Worm (Caenorhabditis elegans) whole organism, early embryonic: Measurements from ENCODE around the gene T10B9.9.

Source experiments
- B0310.2 ChIP-seq: sonication (generic microtip); optimal IDR thresholded peaks from 2 replicates; lab custom pipeline; 2016; ENCODE audit warnings: mild to moderate bottlenecking, missing genetic modification characterization, missing compliant biosample characterization
- F13C5.2 ChIP-seq: sonication (generic microtip); optimal IDR thresholded peaks from 2 replicates; lab custom pipeline; 2017; ENCODE audit warnings: mild to moderate bottlenecking, missing genetic modification characterization, inconsistent platforms, missing compliant biosample characterization
- ama-1 ChIP-seq: fragments of 150-350 bp; optimal IDR thresholded peaks from 2 replicates; lab custom pipeline; 2014
- ceh-13 ChIP-seq: fragments of 200-800 bp; sonication (Bioruptor generic); optimal IDR thresholded peaks from 2 replicates; lab custom pipeline; 2018; ENCODE audit warnings: mild to moderate bottlenecking, missing genetic modification characterization, missing compliant biosample characterization
- ceh-36 ChIP-seq: sonication (generic microtip); optimal IDR thresholded peaks from 2 replicates; lab custom pipeline; 2016; ENCODE audit warnings: missing genetic modification characterization, inconsistent platforms, missing compliant biosample characterization
- ets-7 ChIP-seq: sonication (generic microtip); optimal IDR thresholded peaks from 2 replicates; lab custom pipeline; 2016; ENCODE audit warnings: missing genotype, missing genetic modification characterization, missing compliant biosample characterization
- flt-1 ChIP-seq: fragments of 200-800 bp; sonication (Bioruptor generic); IDR thresholded peaks from 2 replicates; pipeline ENCODE4 v1.3.6; 2022; ENCODE audit warnings: missing genetic modification characterization, missing compliant biosample characterization
- hmbx-1 ChIP-seq: sonication (generic microtip); optimal IDR thresholded peaks from 2 replicates; lab custom pipeline; 2016; ENCODE audit warnings: mild to moderate bottlenecking, missing genetic modification characterization, missing compliant biosample characterization
- hmg-4 ChIP-seq: fragments of 200-800 bp; sonication (Bioruptor generic); optimal IDR thresholded peaks from 2 replicates; lab custom pipeline; 2018; ENCODE audit warnings: mild to moderate bottlenecking, missing genetic modification characterization, missing compliant biosample characterization
- sea-1 ChIP-seq: fragments of 200-800 bp; sonication (Bioruptor generic); conservative IDR thresholded peaks from 2 replicates; pipeline ENCODE4 v1.3.6; 2022; ENCODE audit warnings: missing genetic modification characterization, missing compliant biosample characterization
- tbx-11 ChIP-seq: fragments of 200-800 bp; sonication (Bioruptor generic); IDR thresholded peaks from 2 replicates; pipeline ENCODE4 v1.3.6; 2022; ENCODE audit warnings: missing genetic modification characterization, missing compliant biosample characterization

- no peak for TF ChIP-seq flt-1 (GFP tag; lab: Robert Waterston, UW)
- TF ChIP-seq ama-1 (lab: Kevin White, UChicago) = no peak
- no peak for TF ChIP-seq F13C5.2 (tag; lab: Kevin White, UChicago)
- TF ChIP-seq ets-7 (tag; lab: Kevin White, UChicago) = no peak
- no peak for TF ChIP-seq sea-1
- TF ChIP-seq hmbx-1 (tag; lab: Kevin White, UChicago) = no peak
- TF ChIP-seq tbx-11 (GFP tag; lab: Robert Waterston, UW) = no peak
- TF ChIP-seq B0310.2 (tag; lab: Kevin White, UChicago) = no peak
- TF ChIP-seq hmg-4 (GFP tag; lab: Kevin White, UChicago) = no peak
- TF ChIP-seq ceh-13 (GFP tag; lab: Kevin White, UChicago) = no peak
- no peak for TF ChIP-seq ceh-36 (tag; lab: Kevin White, UChicago)
Observed at ce11 chrII:9757651-9758282, 17.9 kb downstream of the T10B9.9 start, which contains the start of gene shk-1.
